Fruit fly (Drosophila melanogaster): ENCODE measurements around the gene CG31954.

DNA sequence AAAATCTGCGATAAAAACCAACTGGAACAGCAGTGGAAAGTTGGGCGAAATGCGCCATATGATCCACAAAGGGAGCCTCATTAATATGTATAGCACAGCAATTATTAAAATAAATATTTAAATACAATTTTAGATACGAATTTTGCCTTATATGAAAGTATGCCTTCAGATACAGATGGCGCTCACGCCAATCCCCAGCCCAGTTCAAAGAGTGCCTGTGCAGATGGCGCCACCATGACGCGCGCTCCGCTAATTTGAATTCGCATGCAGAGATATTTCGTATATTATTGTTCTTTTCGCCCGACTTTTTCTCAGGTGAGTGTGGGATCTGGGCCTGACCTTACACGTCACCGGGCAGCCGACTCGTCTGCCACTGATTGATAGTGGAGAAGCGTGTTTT is 37.7 kb downstream of the CG31954 start, which contains the start of gene Pgant4:
- no peak for TF ChIP-seq Eip78C (GFP tag)
- TF ChIP-seq spab (GFP tag; optimal IDR thresholded peaks at IDR 0.05) = no peak
- no peak for TF ChIP-seq vri (GFP tag; optimal IDR thresholded peaks at IDR 0.05)
- TF ChIP-seq CG6163 (GFP tag; IDR thresholded peaks at IDR 0.05) = no peak

All from whole organism, prepupa.